Fruit fly (Drosophila melanogaster) whole organism, pupa: Measurements from ENCODE around the gene Nhe3.

Experiments
- CG10348 ChIP-seq: fragments of 200-800 bp; sonication (Bioruptor generic); IDR thresholded peaks from 2 replicates; pipeline ENCODE4 v1.3.6; 2022; ENCODE audit warnings: missing biosample characterization, missing genetic modification characterization
- CG12605 ChIP-seq: fragments of 200-800 bp; sonication (Bioruptor generic); IDR thresholded peaks from 2 replicates; pipeline ENCODE4 v1.3.6; 2022; ENCODE audit warnings: missing biosample characterization, missing genetic modification characterization
- CG13204 ChIP-seq: fragments of 200-800 bp; sonication (Bioruptor generic); optimal IDR thresholded peaks from 2 replicates; lab custom pipeline; 2018; ENCODE audit warnings: missing biosample characterization, mild to moderate bottlenecking, missing genetic modification characterization, moderate library complexity
- CG14655 ChIP-seq: fragments of 200-800 bp; sonication (Bioruptor generic); optimal IDR thresholded peaks from 3 replicates; lab custom pipeline; 2017; ENCODE audit warnings: mild to moderate bottlenecking, missing biosample characterization, missing genetic modification reagents, missing genetic modification characterization
- CG15710 ChIP-seq: fragments of 200-800 bp; sonication (Bioruptor generic); optimal IDR thresholded peaks from 2 replicates; lab custom pipeline; 2018; ENCODE audit warnings: missing biosample characterization, mild to moderate bottlenecking, missing genetic modification characterization, moderate library complexity
- CG17806 ChIP-seq: fragments of 200-800 bp; sonication (Bioruptor generic); optimal IDR thresholded peaks from 2 replicates; lab custom pipeline; 2018; ENCODE audit warnings: missing biosample characterization, mild to moderate bottlenecking, missing genetic modification characterization, moderate library complexity
- CG32121 ChIP-seq: fragments of 200-800 bp; sonication (Bioruptor generic); IDR thresholded peaks from 2 replicates; pipeline ENCODE4 v1.3.6; 2022; ENCODE audit warnings: missing biosample characterization, missing genetic modification characterization
- CG34367 ChIP-seq: fragments of 200-800 bp; sonication (Bioruptor generic); optimal IDR thresholded peaks from 2 replicates; lab custom pipeline; 2018; ENCODE audit warnings: missing biosample characterization, mild to moderate bottlenecking, missing genetic modification characterization
- CG4496 ChIP-seq: fragments of 200-800 bp; sonication (Bioruptor generic); IDR thresholded peaks from 3 replicates; pipeline ENCODE4 v1.3.6; 2022; ENCODE audit warnings: missing biosample characterization, missing genetic modification characterization
- CG8159 ChIP-seq: fragments of 200-800 bp; sonication (Bioruptor generic); optimal IDR thresholded peaks from 3 replicates; lab custom pipeline; 2018; ENCODE audit warnings: missing biosample characterization, mild to moderate bottlenecking, missing genetic modification characterization, moderate library complexity
- CG8301 ChIP-seq: fragments of 200-800 bp; sonication (Bioruptor generic); optimal IDR thresholded peaks from 2 replicates; lab custom pipeline; 2018; ENCODE audit warnings: missing biosample characterization, mild to moderate bottlenecking, missing genetic modification characterization
- CG9948 ChIP-seq: fragments of 200-800 bp; sonication (Bioruptor generic); optimal IDR thresholded peaks from 2 replicates; lab custom pipeline; 2018; ENCODE audit warnings: missing biosample characterization, mild to moderate bottlenecking, missing genetic modification characterization, moderate library complexity
- D1 ChIP-seq: fragments of 200-800 bp; sonication (Bioruptor generic); optimal IDR thresholded peaks from 2 replicates; lab custom pipeline; 2018; ENCODE audit warnings: missing biosample characterization, mild to moderate bottlenecking, missing genetic modification characterization, moderate library complexity
- EcR ChIP-seq: fragments of 200-800 bp; sonication (Bioruptor generic); optimal IDR thresholded peaks from 3 replicates; lab custom pipeline; 2019; ENCODE audit warnings: missing biosample characterization, missing genetic modification characterization, mild to moderate bottlenecking, moderate library complexity, missing genetic modification reagents
- Ets98B ChIP-seq: fragments of 200-800 bp; sonication (Bioruptor generic); IDR thresholded peaks from 2 replicates; pipeline ENCODE4 v1.3.6; 2022; ENCODE audit warnings: missing biosample characterization, missing genetic modification characterization
- Pif1A ChIP-seq: fragments of 200-800 bp; sonication (Bioruptor generic); optimal IDR thresholded peaks from 3 replicates; lab custom pipeline; 2016; ENCODE audit warnings: missing biosample characterization, missing genetic modification characterization
- Pif1B ChIP-seq: fragments of 200-800 bp; sonication (Bioruptor generic); optimal IDR thresholded peaks from 3 replicates; lab custom pipeline; 2016; ENCODE audit warnings: missing biosample characterization, missing genetic modification characterization
- Snoo ChIP-seq: fragments of 200-800 bp; sonication (Bioruptor generic); optimal IDR thresholded peaks from 3 replicates; lab custom pipeline; 2017; ENCODE audit warnings: missing biosample characterization, mild to moderate bottlenecking, missing genetic modification characterization, inconsistent platforms
- fd96Ca ChIP-seq: fragments of 200-800 bp; sonication (Bioruptor generic); IDR thresholded peaks from 3 replicates; pipeline ENCODE4 v1.3.6; 2022; ENCODE audit warnings: missing biosample characterization, missing genetic modification characterization
- gl ChIP-seq: fragments of 200-800 bp; sonication (Bioruptor generic); optimal IDR thresholded peaks from 2 replicates; lab custom pipeline; 2018; ENCODE audit warnings: missing biosample characterization, mild to moderate bottlenecking, missing genetic modification characterization
- rn ChIP-seq: fragments of 200-800 bp; sonication (Bioruptor generic); IDR thresholded peaks from 2 replicates; pipeline ENCODE4 v1.3.6; 2022; ENCODE audit warnings: missing biosample characterization, missing genetic modification characterization

Nhe3 gene

dm6 chr2L:6692048-6692447, 7.9 kb upstream of the Nhe3 start:
- no peak for TF ChIP-seq Snoo
- peak; percentile 33 for TF ChIP-seq CG17806 (tag; lab: Kevin White, UChicago)
- no peak for TF ChIP-seq CG4496 (GFP tag; lab: Robert Waterston, UW)
- TF ChIP-seq D1, result no peak
- TF ChIP-seq Pif1A (GFP tag; lab: Kevin White, UChicago), result peak; percentile 22
- peak; percentile 4 for TF ChIP-seq CG8159 (tag; lab: Kevin White, UChicago)
- no peak for TF ChIP-seq rn (GFP tag; lab: Robert Waterston, UW)
- TF ChIP-seq CG12605, result no peak
- TF ChIP-seq CG34367, result peak; percentile 14
- peak; percentile 59 for TF ChIP-seq CG14655
- TF ChIP-seq CG8301 (tag; lab: Kevin White, UChicago), result peak; percentile 30
- peak; percentile 25 for TF ChIP-seq CG9948 (tag; lab: Kevin White, UChicago)
- TF ChIP-seq CG15710 (tag; lab: Kevin White, UChicago), result peak; percentile 1
- TF ChIP-seq Ets98B (GFP tag; lab: Robert Waterston, UW), result no peak

dm6 chr2L:6686612-6687011, 2.4 kb upstream of the Nhe3 start, which contains the start of gene CG11327:
TSS of gene CG11327 (minus strand) at chr2L:6686712.
- TF ChIP-seq Pif1B (GFP tag; lab: Kevin White, UChicago) (no peak), Pif1A (GFP tag; lab: Kevin White, UChicago) (no peak), gl (tag; lab: Kevin White, UChicago) (no peak), CG32121 (no peak), EcR (GFP tag; lab: Kevin White, UChicago) (no peak), Ets98B (GFP tag; lab: Robert Waterston, UW) (no peak), CG8301 (tag; lab: Kevin White, UChicago) (no peak)

- TF ChIP-seq Pif1A (GFP tag; lab: Kevin White, UChicago) (no peak), gl (tag; lab: Kevin White, UChicago) (no peak), CG4496 (GFP tag; lab: Robert Waterston, UW) (no peak)
- TF ChIP-seq, all 21 proteins: peak for 0
Measured at dm6 chr2L:6682909-6683308, 1.3 kb downstream of the Nhe3 start.

dm6 chr2L:6677453-6677852, 6.7 kb downstream of the Nhe3 start, which contains the start of gene Nse1:
TSS of gene Nse1 (minus strand) at chr2L:6677625.
- TF ChIP-seq rn (GFP tag; lab: Robert Waterston, UW), result no peak
- TF ChIP-seq CG10348 (GFP tag; lab: Robert Waterston, UW), result no peak
- TF ChIP-seq CG32121, result no peak
- no peak for TF ChIP-seq CG8301 (tag; lab: Kevin White, UChicago)
- no peak for TF ChIP-seq CG8159 (tag; lab: Kevin White, UChicago)

dm6 chr2L:6676535-6676934, 7.6 kb downstream of the Nhe3 start, which contains the start of gene cort:
TSS of gene cort (minus strand) at chr2L:6676635.
- TF ChIP-seq CG12605 (no peak), gl (tag; lab: Kevin White, UChicago) (no peak)
- TF ChIP-seq, all 21 proteins: peak for 0

- TF ChIP-seq rn (GFP tag; lab: Robert Waterston, UW), result peak; percentile 44; the same call in 1 of the 2 replicates
- peak; percentile 70 for TF ChIP-seq Pif1B (GFP tag; lab: Kevin White, UChicago)
- peak; percentile 60 for TF ChIP-seq CG34367
- TF ChIP-seq CG14655, result no peak
- TF ChIP-seq CG8301 (tag; lab: Kevin White, UChicago), result no peak
- peak; percentile 96 for TF ChIP-seq CG13204 (GFP tag; lab: Kevin White, UChicago)
- TF ChIP-seq fd96Ca, result peak; percentile 80
- TF ChIP-seq CG4496 (GFP tag; lab: Robert Waterston, UW), result peak; percentile 76
- TF ChIP-seq Pif1A (GFP tag; lab: Kevin White, UChicago), result no peak
- peak; percentile 84 for TF ChIP-seq CG32121
- peak; percentile 58 for TF ChIP-seq Snoo
- TF ChIP-seq CG8159 (tag; lab: Kevin White, UChicago), result no peak
- peak; percentile 71 for TF ChIP-seq CG12605
- TF ChIP-seq CG17806 (tag; lab: Kevin White, UChicago), result peak; percentile 72
- TF ChIP-seq CG9948 (tag; lab: Kevin White, UChicago), result peak; percentile 70
- no peak for TF ChIP-seq CG10348 (GFP tag; lab: Robert Waterston, UW)
- no peak for TF ChIP-seq D1
- TF ChIP-seq EcR (GFP tag; lab: Kevin White, UChicago), result peak; percentile 45
- peak; percentile 65 for TF ChIP-seq gl (tag; lab: Kevin White, UChicago)
- peak; percentile 67 for TF ChIP-seq CG15710 (tag; lab: Kevin White, UChicago)
- TF ChIP-seq Ets98B (GFP tag; lab: Robert Waterston, UW), result peak; percentile 75
Measured at dm6 chr2L:6673211-6674012, 10.8 kb downstream of the Nhe3 start, which contains the start of gene Spn27A. TSS of gene Spn27A (minus strand) at chr2L:6673347.

dm6 chr2L:6671409-6671808, 12.8 kb downstream of the Nhe3 start:
- TF ChIP-seq CG9948 (tag; lab: Kevin White, UChicago) (no peak), CG17806 (tag; lab: Kevin White, UChicago) (no peak), CG10348 (GFP tag; lab: Robert Waterston, UW) (no peak), CG4496 (GFP tag; lab: Robert Waterston, UW) (no peak), Pif1B (GFP tag; lab: Kevin White, UChicago) (no peak), Ets98B (GFP tag; lab: Robert Waterston, UW) (no peak), CG13204 (GFP tag; lab: Kevin White, UChicago) (no peak), Snoo (no peak), EcR (GFP tag; lab: Kevin White, UChicago) (peak; percentile 36), D1 (no peak), CG34367 (no peak), CG32121 (peak; percentile 11; the same call in 1 of the 2 replicates)
